Fruit fly (Drosophila melanogaster) whole organism, embryonic: ENCODE measurements around the gene Pcmt.

ENCODE experiments used
- Blimp-1 ChIP-seq: fragments of 200-800 bp; sonication (Bioruptor generic); optimal IDR thresholded peaks from 3 replicates; lab custom pipeline; 2018; ENCODE audit warnings: missing biosample characterization, missing genetic modification characterization, mild to moderate bottlenecking, moderate library complexity, missing genetic modification reagents
- CG10565 ChIP-seq: fragments of 200-800 bp; sonication (Bioruptor generic); optimal IDR thresholded peaks from 3 replicates; lab custom pipeline; 2016; ENCODE audit warnings: missing biosample characterization, mild to moderate bottlenecking, missing genetic modification characterization
- CG12071 ChIP-seq: fragments of 200-800 bp; sonication (Bioruptor generic); optimal IDR thresholded peaks from 3 replicates; lab custom pipeline; 2018; ENCODE audit warnings: missing biosample characterization, mild to moderate bottlenecking, missing genetic modification characterization
- CG15073 ChIP-seq: fragments of 200-800 bp; sonication (Bioruptor generic); optimal IDR thresholded peaks from 2 replicates; lab custom pipeline; 2016; ENCODE audit warnings: missing biosample characterization, missing genetic modification characterization
- CG1529 ChIP-seq: fragments of 200-800 bp; sonication (Bioruptor generic); optimal IDR thresholded peaks from 3 replicates; lab custom pipeline; 2018; ENCODE audit warnings: missing biosample characterization, missing genetic modification characterization
- CG1603 ChIP-seq: fragments of 200-800 bp; sonication (Bioruptor generic); optimal IDR thresholded peaks from 2 replicates; lab custom pipeline; 2019; ENCODE audit warnings: missing biosample characterization, mild to moderate bottlenecking, missing genetic modification characterization, moderate library complexity
- CG17912 ChIP-seq: fragments of 200-800 bp; sonication (Bioruptor generic); optimal IDR thresholded peaks from 2 replicates; lab custom pipeline; 2018; ENCODE audit warnings: missing biosample characterization, mild to moderate bottlenecking, missing genetic modification characterization
- CG1792 ChIP-seq: fragments of 200-800 bp; sonication (Bioruptor generic); optimal IDR thresholded peaks from 2 replicates; lab custom pipeline; 2016; ENCODE audit warnings: missing biosample characterization, missing genetic modification characterization
- CG18262 ChIP-seq: fragments of 200-800 bp; optimal IDR thresholded peaks from 3 replicates; lab custom pipeline; 2019; ENCODE audit warnings: missing biosample characterization, mild to moderate bottlenecking, missing genetic modification characterization, moderate library complexity
- CG3847 ChIP-seq: fragments of 200-800 bp; sonication (Bioruptor generic); IDR thresholded peaks from 2 replicates; pipeline ENCODE4 v1.3.6; 2022; ENCODE audit warnings: missing biosample characterization, missing genetic modification characterization
- CG7372 ChIP-seq: fragments of 200-800 bp; sonication (Bioruptor generic); IDR thresholded peaks from 2 replicates; pipeline ENCODE4 v1.3.6; 2022; ENCODE audit warnings: missing biosample characterization, missing genetic modification characterization
- CG8089 ChIP-seq: fragments of 200-800 bp; sonication (Bioruptor generic); optimal IDR thresholded peaks from 3 replicates; lab custom pipeline; 2016; ENCODE audit warnings: missing biosample characterization, missing genetic modification characterization
- CTCF ChIP-seq: fragments of 200-800 bp; sonication (Bioruptor generic); optimal IDR thresholded peaks from 2 replicates; lab custom pipeline; 2017; ENCODE audit warnings: missing biosample characterization, mild to moderate bottlenecking, missing genetic modification characterization, moderate library complexity
- CoRest ChIP-seq: fragments of 200-800 bp; sonication (Bioruptor generic); optimal IDR thresholded peaks from 3 replicates; lab custom pipeline; 2018; ENCODE audit warnings: missing biosample characterization, mild to moderate bottlenecking, missing genetic modification characterization, moderate library complexity
- D19A ChIP-seq: fragments of 200-800 bp; optimal IDR thresholded peaks from 3 replicates; lab custom pipeline; 2019; ENCODE audit warnings: missing biosample characterization, mild to moderate bottlenecking, missing genetic modification characterization, moderate library complexity
- Dip2 ChIP-seq: fragments of 200-800 bp; sonication (Bioruptor generic); IDR thresholded peaks from 2 replicates; pipeline ENCODE4 v1.3.6; 2022; ENCODE audit warnings: missing biosample characterization, missing genetic modification characterization
- Hr3 ChIP-seq: fragments of 200-800 bp; sonication (Bioruptor generic); optimal IDR thresholded peaks from 3 replicates; lab custom pipeline; 2016; ENCODE audit warnings: missing biosample characterization, missing genetic modification characterization
- Lpt ChIP-seq: fragments of >200 bp; optimal IDR thresholded peaks from 2 replicates; lab custom pipeline; 2018; ENCODE audit warnings: missing biosample characterization, missing genetic modification characterization
- Sin3A ChIP-seq: fragments of >200 bp; optimal IDR thresholded peaks from 2 replicates; lab custom pipeline; 2018
- Sox102F ChIP-seq: fragments of 200-800 bp; sonication (Bioruptor generic); optimal IDR thresholded peaks from 2 replicates; lab custom pipeline; 2018; ENCODE audit warnings: missing biosample characterization, mild to moderate bottlenecking, missing genetic modification characterization, moderate library complexity
- Vsx1 ChIP-seq: fragments of 200-800 bp; sonication (Bioruptor generic); optimal IDR thresholded peaks from 2 replicates; lab custom pipeline; 2017; ENCODE audit warnings: missing biosample characterization, mild to moderate bottlenecking, missing genetic modification characterization, missing genetic modification reagents
- ab ChIP-seq: fragments of 200-800 bp; sonication (Bioruptor generic); optimal IDR thresholded peaks from 2 replicates; lab custom pipeline; 2016; ENCODE audit warnings: missing biosample characterization, missing genetic modification characterization
- amos ChIP-seq: fragments of 200-800 bp; sonication (Bioruptor generic); IDR thresholded peaks from 2 replicates; pipeline ENCODE4 v1.3.6; 2022; ENCODE audit warnings: missing biosample characterization, missing genetic modification characterization; ENCODE audit not compliant: partially characterized antibody
- bbx ChIP-seq: fragments of 200-800 bp; sonication (Bioruptor generic); IDR thresholded peaks from 2 replicates; pipeline ENCODE4 v1.3.6; 2022; ENCODE audit warnings: missing biosample characterization, missing genetic modification characterization; ENCODE audit not compliant: partially characterized antibody
- cg ChIP-seq: fragments of 200-800 bp; sonication (Bioruptor generic); optimal IDR thresholded peaks from 3 replicates; lab custom pipeline; 2019; ENCODE audit warnings: missing biosample characterization, mild to moderate bottlenecking, missing genetic modification characterization, moderate library complexity
- dan ChIP-seq: fragments of 200-800 bp; sonication (Bioruptor generic); IDR thresholded peaks from 2 replicates; pipeline ENCODE4 v1.3.6; 2022; ENCODE audit warnings: missing biosample characterization, missing genetic modification characterization
- exex ChIP-seq: fragments of 200-800 bp; sonication (Bioruptor generic); optimal IDR thresholded peaks from 4 replicates; lab custom pipeline; 2018; ENCODE audit warnings: missing biosample characterization, mild to moderate bottlenecking, missing genetic modification characterization, moderate library complexity
- fru ChIP-seq: fragments of >200 bp; optimal IDR thresholded peaks from 2 replicates; lab custom pipeline; 2017
- gce ChIP-seq: fragments of 200-800 bp; sonication (Bioruptor generic); IDR thresholded peaks from 3 replicates; pipeline ENCODE4 v1.3.6; 2022; ENCODE audit warnings: missing biosample characterization, missing genetic modification characterization
- grn ChIP-seq: fragments of 200-800 bp; sonication (Bioruptor generic); optimal IDR thresholded peaks from 3 replicates; lab custom pipeline; 2017; ENCODE audit warnings: missing biosample characterization, missing genetic modification characterization
- h ChIP-seq: fragments of >200 bp; optimal IDR thresholded peaks from 2 replicates; lab custom pipeline; 2017
- hb ChIP-seq: fragments of 200-800 bp; sonication (Bioruptor generic); IDR thresholded peaks from 3 replicates; pipeline ENCODE4 v1.3.6; 2022; ENCODE audit warnings: missing biosample characterization, missing genetic modification characterization; ENCODE audit not compliant: partially characterized antibody
- inv ChIP-seq: fragments of 200-800 bp; sonication (Bioruptor generic); IDR thresholded peaks from 2 replicates; pipeline ENCODE4 v1.3.6; 2022; ENCODE audit warnings: missing biosample characterization, missing genetic modification characterization; ENCODE audit not compliant: partially characterized antibody
- knrl ChIP-seq: fragments of 200-800 bp; sonication (Bioruptor generic); IDR thresholded peaks from 3 replicates; pipeline ENCODE4 v1.3.6; 2022; ENCODE audit warnings: missing biosample characterization, missing genetic modification characterization; ENCODE audit not compliant: partially characterized antibody
- oc ChIP-seq: fragments of 200-800 bp; sonication (Bioruptor generic); optimal IDR thresholded peaks from 2 replicates; lab custom pipeline; 2018; ENCODE audit warnings: missing biosample characterization, mild to moderate bottlenecking, missing genetic modification characterization, moderate library complexity
- pan ChIP-seq, 4 experiments: fragments of >200 bp in 3 of 4; fragments of 200-800 bp in 1 of 4; sonication (Bioruptor generic) in 1 of 4; optimal IDR thresholded peaks in 3 of 4; IDR thresholded peaks in 1 of 4; 2 replicates each; pipeline versions ENCODE4 v1.3.6 to Lab custom; 2017 to 2022; ENCODE audit warnings: missing biosample characterization in 2 of 4, missing genetic modification characterization in 2 of 4, mixed read lengths in 1 of 4
- prd ChIP-seq, 3 experiments: fragments of >200 bp in 2 of 3; fragments of 200-800 bp in 1 of 3; sonication (Bioruptor generic) in 1 of 3; optimal IDR thresholded peaks in 2 of 3; IDR thresholded peaks in 1 of 3; 2 replicates in 2 of 3; 3 replicates in 1 of 3; pipeline versions ENCODE4 v1.3.6 to Lab custom; 2017 to 2022; ENCODE audit warnings: missing biosample characterization in 1 of 3, missing genetic modification characterization in 1 of 3
- pros ChIP-seq: fragments of 200-800 bp; sonication (Bioruptor generic); optimal IDR thresholded peaks from 3 replicates; lab custom pipeline; 2019; ENCODE audit warnings: missing biosample characterization, mild to moderate bottlenecking, missing genetic modification characterization, moderate library complexity
- row ChIP-seq: fragments of 200-800 bp; sonication (Bioruptor generic); IDR thresholded peaks from 3 replicates; pipeline ENCODE4 v1.3.6; 2022; ENCODE audit warnings: missing biosample characterization, missing genetic modification characterization
- salm ChIP-seq: fragments of 200-800 bp; sonication (Bioruptor generic); optimal IDR thresholded peaks from 2 replicates; lab custom pipeline; 2018; ENCODE audit warnings: missing biosample characterization, mild to moderate bottlenecking, missing genetic modification characterization
- sob ChIP-seq: fragments of 200-800 bp; sonication (Bioruptor generic); IDR thresholded peaks from 2 replicates; pipeline ENCODE4 v1.3.6; 2022; ENCODE audit warnings: missing biosample characterization, missing genetic modification characterization
- stc ChIP-seq: fragments of 200-800 bp; sonication (Bioruptor generic); IDR thresholded peaks from 2 replicates; pipeline ENCODE4 v1.3.6; 2022; ENCODE audit warnings: missing biosample characterization, missing genetic modification characterization
- tin ChIP-seq: fragments of 200-800 bp; sonication (Bioruptor generic); optimal IDR thresholded peaks from 3 replicates; lab custom pipeline; 2016; ENCODE audit warnings: missing biosample characterization, missing genetic modification characterization
- tll ChIP-seq, 2 experiments: fragments of 200-800 bp in 1 of 2; fragments of >200 bp in 1 of 2; sonication (Bioruptor generic) in 1 of 2; optimal IDR thresholded peaks; 2 replicates each; lab custom pipeline; 2017 to 2019; ENCODE audit warnings: missing biosample characterization in 2 of 2, missing genetic modification characterization in 2 of 2, mild to moderate bottlenecking in 1 of 2, moderate library complexity in 1 of 2
- toy ChIP-seq: fragments of 200-800 bp; sonication (Bioruptor generic); IDR thresholded peaks from 2 replicates; pipeline ENCODE4 v1.3.6; 2022; ENCODE audit warnings: missing biosample characterization, missing genetic modification characterization
- tup ChIP-seq: fragments of 200-800 bp; sonication (Bioruptor generic); optimal IDR thresholded peaks from 2 replicates; lab custom pipeline; 2016; ENCODE audit warnings: missing biosample characterization, mild to moderate bottlenecking, missing genetic modification characterization, moderate library complexity
- zen2 ChIP-seq: fragments of 200-800 bp; sonication (Bioruptor generic); IDR thresholded peaks from 3 replicates; pipeline ENCODE4 v1.3.6; 2022; ENCODE audit warnings: missing biosample characterization, missing genetic modification characterization; ENCODE audit not compliant: partially characterized antibody

Gene Pcmt

DNA sequence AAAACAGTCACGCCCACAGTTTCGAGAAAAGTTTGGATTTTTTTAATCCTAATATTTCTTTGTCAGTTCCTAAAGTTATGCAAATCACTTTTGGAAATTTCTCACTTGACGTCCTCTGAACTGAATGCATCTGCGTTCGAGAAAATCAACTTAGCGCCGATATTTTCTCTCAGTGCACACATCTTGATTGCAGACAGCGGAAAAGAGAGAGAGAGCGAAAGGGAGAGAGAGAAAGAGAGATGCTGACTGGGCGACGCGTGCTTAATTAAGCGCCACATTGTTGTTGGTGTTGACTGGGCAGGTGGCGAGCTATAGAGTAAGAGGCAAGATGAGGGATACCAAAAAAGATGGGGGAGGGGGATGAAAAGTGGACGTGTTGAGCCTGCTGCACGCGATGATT lies 35.5 kb downstream of the Pcmt start (continued):
- TF ChIP-seq prd (optimal IDR thresholded peaks at IDR 0.05; lab: Kevin White, UChicago) (no peak), prd (GFP tag; IDR thresholded peaks at IDR 0.05; lab: Robert Waterston, UW) (peak; percentile 22; the same call in 1 of the 3 replicates), CG1792 (peak; percentile 9), CoRest (tag; lab: Kevin White, UChicago) (peak; percentile 57), dan (GFP tag; lab: Robert Waterston, UW) (no peak), ab (GFP tag; lab: Kevin White, UChicago) (no peak), CG7372 (0 out of 2 replicates have a peak, but pooled peaks have one; percentile 33), tll (GFP tag; optimal IDR thresholded peaks at IDR 0.05; lab: Kevin White, UChicago) (no peak), cg (GFP tag; lab: Kevin White, UChicago) (no peak), amos (no peak), hb (GFP tag; lab: Robert Waterston, UW) (no peak), CG17912 (no peak), D19A (tag; lab: Kevin White, UChicago) (peak; percentile 46), salm (tag; lab: Kevin White, UChicago) (peak; percentile 6), pros (GFP tag; lab: Kevin White, UChicago) (no peak), inv (GFP tag; lab: Robert Waterston, UW) (no peak), h (lab: Kevin White, UChicago) (no peak), knrl (GFP tag; lab: Robert Waterston, UW) (no peak), bbx (GFP tag; lab: Robert Waterston, UW) (no peak), CG18262 (peak; percentile 72), tup (GFP tag; lab: Kevin White, UChicago) (no peak), Dip2 (GFP tag; lab: Robert Waterston, UW) (no peak), CG1603 (tag; lab: Kevin White, UChicago) (peak; percentile 68), Sox102F (peak; percentile 67), CG3847 (GFP tag; lab: Robert Waterston, UW) (no peak), CTCF (no peak), Lpt (GFP tag; lab: Kevin White, UChicago) (no peak), Sin3A (lab: Kevin White, UChicago) (no peak), fru (lab: Kevin White, UChicago) (no peak), tin (GFP tag; lab: Kevin White, UChicago) (peak; percentile 35), CG8089 (GFP tag; lab: Kevin White, UChicago) (peak; percentile 53), CG10565 (GFP tag; lab: Kevin White, UChicago) (no peak), Hr3 (GFP tag; lab: Kevin White, UChicago) (peak; percentile 11), sob (no peak), toy (GFP tag; lab: Robert Waterston, UW) (no peak), zen2 (GFP tag; lab: Robert Waterston, UW) (no peak), pan (optimal IDR thresholded peaks at IDR 0.05; lab: Kevin White, UChicago) (no peak), pan (GFP tag; optimal IDR thresholded peaks at IDR 0.05 in 1 of 2, IDR thresholded peaks at IDR 0.05 in 1 of 2) (peak in 1 of 2 experiments; percentile 66), gce (GFP tag; lab: Robert Waterston, UW) (no peak)

DNA sequence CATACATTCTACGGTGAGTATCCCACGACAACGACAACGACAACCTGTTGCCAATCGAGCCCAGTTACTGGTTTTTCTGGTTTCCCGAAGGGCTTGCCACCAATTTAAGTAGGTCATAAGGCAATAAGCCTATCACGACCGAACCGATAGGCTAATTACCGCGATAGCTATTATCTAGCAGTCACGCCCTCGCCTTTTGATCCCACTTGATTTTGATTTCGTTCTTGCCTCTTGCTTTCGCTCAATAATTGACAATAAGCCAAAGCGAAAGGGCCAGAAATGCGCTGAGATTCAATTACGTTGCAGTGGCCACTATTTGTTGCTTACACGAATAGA lies 36.3 kb downstream of the Pcmt start:
- TF ChIP-seq CG1529 (GFP tag; lab: Kevin White, UChicago) (no peak), CG15073 (GFP tag; lab: Kevin White, UChicago) (no peak), stc (GFP tag; lab: Robert Waterston, UW) (peak; percentile 21; the same call in 1 of the 2 replicates), Blimp-1 (peak; percentile 19), CG12071 (GFP tag; lab: Kevin White, UChicago) (no peak), grn (GFP tag; lab: Kevin White, UChicago) (peak; percentile 0), Lpt (GFP tag; lab: Kevin White, UChicago) (no peak), row (GFP tag; lab: Robert Waterston, UW) (0 out of 3 replicates have a peak, but pooled peaks have one; percentile 16), Vsx1 (peak; percentile 76), oc (tag; lab: Kevin White, UChicago) (peak; percentile 48), exex (tag; lab: Kevin White, UChicago) (peak; percentile 57)
- TF ChIP-seq, all 482 proteins: peak for 7
